Fruit fly (Drosophila melanogaster): ENCODE results near the gene CG11656.

CG11656 gene

DNA sequence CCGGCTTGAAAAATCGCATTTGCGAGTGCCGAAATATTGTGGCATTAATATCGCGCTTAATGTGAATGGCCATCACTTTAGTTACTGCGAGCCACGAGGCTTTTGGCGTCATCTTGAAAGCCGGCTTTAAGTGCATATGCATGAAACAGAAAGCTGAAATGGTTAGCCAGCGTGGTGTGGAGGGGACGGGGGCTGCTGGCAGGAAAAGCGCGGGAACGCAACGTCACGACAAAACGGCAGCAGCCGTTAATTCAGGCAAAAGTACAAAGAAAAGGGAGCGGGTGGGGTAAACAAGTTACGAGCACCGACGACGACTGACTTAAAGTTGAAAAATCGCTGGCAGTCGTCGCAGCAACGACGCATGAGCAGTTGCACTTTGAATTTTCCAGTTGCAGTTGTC lies 5.7 kb downstream of the CG11656 start:
- TF ChIP-seq Tbp (GFP tag; optimal IDR thresholded peaks at IDR 0.05) (no peak), crol (GFP tag; IDR thresholded peaks at IDR 0.05) (peak; percentile 63), CG6654 (GFP tag; optimal IDR thresholded peaks at IDR 0.05) (no peak), CG34422 (GFP tag; IDR thresholded peaks at IDR 0.05) (peak; percentile 20; the same call in 1 of the 3 replicates), Stat92E (GFP tag; optimal IDR thresholded peaks at IDR 0.05) (no peak), Dp (GFP tag; optimal IDR thresholded peaks at IDR 0.05) (peak; percentile 5), E2f1 (GFP tag; IDR thresholded peaks at IDR 0.05) (no peak), Dll (GFP tag; IDR thresholded peaks at IDR 0.05; ENCODE audit: partially characterized antibody) (0 out of 4 replicates have a peak, but pooled peaks have one; percentile 20), Med (GFP tag) (peak; percentile 0), CG2199 (GFP tag; IDR thresholded peaks at IDR 0.05) (0 out of 3 replicates have a peak, but pooled peaks have one; percentile 12), Deaf1 (tag; optimal IDR thresholded peaks at IDR 0.05) (peak; percentile 52), CG11456 (GFP tag; IDR thresholded peaks at IDR 0.05) (no peak), Ets97D (GFP tag; optimal IDR thresholded peaks at IDR 0.05) (no peak), Blimp-1 (GFP tag; optimal IDR thresholded peaks at IDR 0.05) (peak; percentile 57), Pdp1 (GFP tag; optimal IDR thresholded peaks at IDR 0.05) (peak in 1 of 2 experiments; percentile 19)

DNA sequence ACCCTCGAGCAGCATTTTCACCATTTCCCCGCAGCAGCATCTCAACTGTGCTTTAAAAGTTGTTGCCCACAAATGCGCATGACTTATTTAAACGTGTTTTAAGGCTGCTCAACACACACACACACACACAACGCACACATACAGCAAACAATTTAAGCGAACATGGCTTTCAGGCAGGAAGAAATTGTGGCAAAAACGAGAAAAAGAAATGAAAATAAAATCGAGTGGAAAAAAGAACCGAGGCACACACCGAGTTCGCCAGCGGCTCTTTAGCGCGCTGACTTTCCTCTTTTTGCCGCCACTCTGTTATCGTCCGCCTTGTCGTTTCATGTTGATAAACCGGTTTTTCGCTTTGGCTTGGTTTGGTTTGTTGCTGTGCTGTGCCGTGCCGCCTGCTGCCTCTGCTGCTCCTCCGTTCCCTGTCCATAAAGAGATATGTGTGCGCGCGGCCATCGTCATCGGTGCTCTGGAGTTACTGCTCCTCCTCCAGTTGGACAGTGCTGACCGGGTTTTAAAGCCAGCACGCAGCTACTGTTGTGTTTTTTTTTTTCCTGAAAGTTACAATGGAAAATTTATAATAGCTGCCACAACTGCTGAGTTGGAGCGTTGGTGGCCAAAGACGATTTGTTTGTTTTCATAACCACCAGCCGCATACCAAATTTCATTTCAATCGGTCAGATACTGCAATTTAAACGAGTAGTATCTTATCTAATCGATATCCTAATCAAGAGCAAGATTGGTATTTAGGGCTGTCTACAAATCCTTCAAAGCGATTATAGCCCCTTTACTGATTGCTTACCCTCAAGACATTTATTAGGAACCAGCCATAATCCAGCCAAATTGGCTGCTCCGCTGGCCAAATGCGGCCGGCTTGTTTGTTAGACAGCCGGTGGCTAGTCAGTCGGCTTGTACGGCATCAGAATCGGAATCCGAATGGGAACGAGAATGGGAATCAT lies 6.4 kb downstream of the CG11656 start:
- peak; percentile 34 for TF ChIP-seq CG34376 (GFP tag; optimal IDR thresholded peaks at IDR 0.05)
- TF ChIP-seq Tbp (GFP tag; optimal IDR thresholded peaks at IDR 0.05), result peak; percentile 30
- no peak for TF ChIP-seq CG5953 (GFP tag; IDR thresholded peaks at IDR 0.05)
- TF ChIP-seq CG13775 (GFP tag; optimal IDR thresholded peaks at IDR 0.05), result no peak
- no peak for TF ChIP-seq CG17328 (GFP tag; IDR thresholded peaks at IDR 0.05)
- no peak for TF ChIP-seq zfh1 (GFP tag; IDR thresholded peaks at IDR 0.05)
- peak; percentile 56 for TF ChIP-seq kni (GFP tag; optimal IDR thresholded peaks at IDR 0.05)
- no peak for TF ChIP-seq Mrtf (GFP tag; IDR thresholded peaks at IDR 0.05)
- no peak for TF ChIP-seq cato (GFP tag; optimal IDR thresholded peaks at IDR 0.05; ENCODE audit: borderline replicate concordance)
- no peak for TF ChIP-seq lov (optimal IDR thresholded peaks at IDR 0.05)
- TF ChIP-seq lov (GFP tag; IDR thresholded peaks at IDR 0.05), result 0 out of 3 replicates have a peak, but pooled peaks have one; percentile 6
- no peak for TF ChIP-seq CG43689 (GFP tag; IDR thresholded peaks at IDR 0.05)
- no peak for TF ChIP-seq dan (GFP tag; IDR thresholded peaks at IDR 0.05)
- TF ChIP-seq seq (GFP tag; IDR thresholded peaks at IDR 0.05), result no peak
- no peak for TF ChIP-seq nau (GFP tag; optimal IDR thresholded peaks at IDR 0.05)
- no peak for TF ChIP-seq MBD-R2 (GFP tag; IDR thresholded peaks at IDR 0.05)
- no peak for TF ChIP-seq CG12104 (GFP tag; optimal IDR thresholded peaks at IDR 0.05)
- no peak for TF ChIP-seq CG4328 (GFP tag; optimal IDR thresholded peaks at IDR 0.05)
- TF ChIP-seq Lpt (GFP tag; optimal IDR thresholded peaks at IDR 0.05), result peak; percentile 10
- no peak for TF ChIP-seq hth (optimal IDR thresholded peaks at IDR 0.05)
- TF ChIP-seq zen (tag; optimal IDR thresholded peaks at IDR 0.05), result no peak
- no peak for TF ChIP-seq hbn (GFP tag; IDR thresholded peaks at IDR 0.05; ENCODE audit: partially characterized antibody)
- TF ChIP-seq CG12299 (tag; optimal IDR thresholded peaks at IDR 0.05), result no peak
- TF ChIP-seq CG7963 (GFP tag; IDR thresholded peaks at IDR 0.05; ENCODE audit: partially characterized antibody), result no peak
- TF ChIP-seq CG10431 (GFP tag; optimal IDR thresholded peaks at IDR 0.05), result no peak
- TF ChIP-seq HLHmδ (GFP tag; optimal IDR thresholded peaks at IDR 0.05), result no peak
- no peak for TF ChIP-seq CkIIα-i1 (GFP tag; IDR thresholded peaks at IDR 0.05)
- no peak for TF ChIP-seq Dip3 (GFP tag; optimal IDR thresholded peaks at IDR 0.05)
- TF ChIP-seq CG11723 (GFP tag; optimal IDR thresholded peaks at IDR 0.05), result no peak
- TF ChIP-seq br (optimal IDR thresholded peaks at IDR 0.05), result no peak
- no peak for TF ChIP-seq CG17359 (tag; optimal IDR thresholded peaks at IDR 0.05)
- TF ChIP-seq CG3995 (GFP tag; optimal IDR thresholded peaks at IDR 0.05), result no peak
- TF ChIP-seq CG2875 (GFP tag; optimal IDR thresholded peaks at IDR 0.05), result no peak
- no peak for TF ChIP-seq cad (GFP tag; optimal IDR thresholded peaks at IDR 0.05)
- no peak for TF ChIP-seq dimm (GFP tag; IDR thresholded peaks at IDR 0.05)

Data from whole organism, embryonic.